ENCODE assay signal across 5 fruit fly cellular contexts in the genomic region with DNA sequence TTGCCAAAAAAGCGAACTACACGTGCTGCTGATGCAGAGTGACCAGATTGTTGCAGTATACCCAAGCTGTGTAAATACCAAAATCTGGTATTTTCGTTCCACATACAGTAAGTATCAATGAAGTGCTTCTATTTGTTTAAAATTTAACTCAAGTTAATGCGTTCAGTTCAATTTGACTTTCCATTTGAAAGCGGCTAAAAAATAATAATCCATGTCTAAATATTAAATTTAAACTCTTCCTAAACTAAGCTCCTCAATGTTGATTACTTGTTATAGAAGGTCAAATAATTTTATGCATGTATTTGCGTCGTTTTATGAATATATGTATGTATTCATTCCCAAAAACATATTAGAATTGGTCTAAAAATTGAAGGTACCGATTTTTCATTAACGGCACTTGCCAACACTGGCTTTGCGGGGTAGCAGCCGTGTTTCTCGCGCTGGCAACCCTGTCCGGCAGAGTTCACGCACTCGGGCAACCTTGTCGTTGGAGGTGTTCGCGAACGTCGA.
A peak's percentile ranks its signal among the peaks of the same experiment; 100 is the strongest.
TF ChIP-seq lines count a peak whose summit lies in the region.

A gene (minus strand): TSS at position 44 of the 510 bp plus-strand sequence.
A gene (plus strand): TSS at position 481 of the 510 bp plus-strand sequence.

TF ChIP-seq in whole organism, adult, 20 proteins besides CTCF, POLR2A, EP300 and RAD21 (continued from another document):
- TF ChIP-seq tj (GFP tag; optimal IDR thresholded peaks at IDR 0.05; lab: Kevin White, UChicago) (peak; percentile 46), Crg-1 (GFP tag; optimal IDR thresholded peaks at IDR 0.05; lab: Kevin White, UChicago) (peak; percentile 80)

TF ChIP-seq in whole organism, embryonic, 481 proteins besides CTCF, POLR2A, EP300 and RAD21 (continued from another document and continues in another):
- TF ChIP-seq Spps (tag; optimal IDR thresholded peaks at IDR 0.05; lab: Kevin White, UChicago) (no peak), CG6689 (GFP tag; IDR thresholded peaks at IDR 0.05; lab: Robert Waterston, UW) (peak; percentile 54), Doc2 (GFP tag; IDR thresholded peaks at IDR 0.05; lab: Robert Waterston, UW) (no peak), CG2875 (GFP tag; optimal IDR thresholded peaks at IDR 0.05; lab: Kevin White, UChicago) (no peak), CG1024 (GFP tag; IDR thresholded peaks at IDR 0.05; lab: Robert Waterston, UW) (no peak), jigr1 (GFP tag; IDR thresholded peaks at IDR 0.05; lab: Robert Waterston, UW) (no peak), CG17912 (GFP tag; optimal IDR thresholded peaks at IDR 0.05; lab: Kevin White, UChicago) (no peak), Eip74EF (GFP tag; optimal IDR thresholded peaks at IDR 0.05; lab: Kevin White, UChicago) (no peak), Elba2 (GFP tag; optimal IDR thresholded peaks at IDR 0.05; lab: Kevin White, UChicago) (peak; percentile 15), Ravus (GFP tag; IDR thresholded peaks at IDR 0.05; lab: Robert Waterston, UW) (no peak), CG4328 (GFP tag; optimal IDR thresholded peaks at IDR 0.05; lab: Kevin White, UChicago) (peak; percentile 47), Abd-B (GFP tag; optimal IDR thresholded peaks at IDR 0.05; lab: Kevin White, UChicago) (peak; percentile 72), CG10366 (GFP tag; IDR thresholded peaks at IDR 0.05; lab: Robert Waterston, UW) (peak; percentile 59), Taf1 (GFP tag; IDR thresholded peaks at IDR 0.05; lab: Robert Waterston, UW) (no peak), Opbp (GFP tag; IDR thresholded peaks at IDR 0.05; lab: Robert Waterston, UW; ENCODE audit: partially characterized antibody) (no peak), CG4282 (GFP tag; optimal IDR thresholded peaks at IDR 0.05; lab: Kevin White, UChicago) (peak; percentile 34), CG6854 (GFP tag; optimal IDR thresholded peaks at IDR 0.05; lab: Kevin White, UChicago) (peak; percentile 38), Trl (optimal IDR thresholded peaks at IDR 0.05; lab: Kevin White, UChicago) (no peak), Trl (GFP tag; optimal IDR thresholded peaks at IDR 0.05; lab: Kevin White, UChicago) (peak; percentile 58), Hr3 (GFP tag; optimal IDR thresholded peaks at IDR 0.05; lab: Kevin White, UChicago) (peak; percentile 76), sd (tag; optimal IDR thresholded peaks at IDR 0.05; lab: Kevin White, UChicago) (no peak), MBD-R2 (GFP tag; IDR thresholded peaks at IDR 0.05; lab: Robert Waterston, UW) (no peak; the same call in 1 of the 2 replicates), CG6175 (GFP tag; IDR thresholded peaks at IDR 0.05; lab: Robert Waterston, UW) (0 out of 3 replicates have a peak, but pooled peaks have one; percentile 25), Sry-β (GFP tag; optimal IDR thresholded peaks at IDR 0.05; lab: Kevin White, UChicago) (no peak), bsh (GFP tag; optimal IDR thresholded peaks at IDR 0.05; lab: Kevin White, UChicago) (peak in 1 of 2 experiments; percentile 65), gsb (GFP tag; IDR thresholded peaks at IDR 0.05; lab: Robert Waterston, UW) (no peak), Xrp1 (GFP tag; IDR thresholded peaks at IDR 0.05; lab: Robert Waterston, UW) (peak; percentile 56), da (GFP tag; optimal IDR thresholded peaks at IDR 0.05; lab: Kevin White, UChicago) (peak; percentile 12), CG15514 (GFP tag; optimal IDR thresholded peaks at IDR 0.05; lab: Kevin White, UChicago) (peak; percentile 54), ranshi (GFP tag; IDR thresholded peaks at IDR 0.05; lab: Robert Waterston, UW) (peak; percentile 57; the same call in 1 of the 2 replicates), tup (GFP tag; optimal IDR thresholded peaks at IDR 0.05; lab: Kevin White, UChicago) (no peak)

TF ChIP-seq in whole organism, prepupa, 60 proteins besides CTCF, POLR2A, EP300 and RAD21 (continued from another document and continues in another):
- no peak for TF ChIP-seq CG4318 (GFP tag; optimal IDR thresholded peaks at IDR 0.05; lab: Kevin White, UChicago)
- peak; percentile 75 for TF ChIP-seq CG10631 (GFP tag; optimal IDR thresholded peaks at IDR 0.05; lab: Kevin White, UChicago)
- TF ChIP-seq ss (GFP tag; optimal IDR thresholded peaks at IDR 0.05; lab: Kevin White, UChicago) = no peak
- peak; percentile 51 for TF ChIP-seq CG8319 (GFP tag; optimal IDR thresholded peaks at IDR 0.05; lab: Kevin White, UChicago)
- TF ChIP-seq fkh (GFP tag; optimal IDR thresholded peaks at IDR 0.05; lab: Kevin White, UChicago) = no peak
- peak; percentile 72 for TF ChIP-seq CG3919 (GFP tag; optimal IDR thresholded peaks at IDR 0.05; lab: Kevin White, UChicago)
- peak; percentile 77 for TF ChIP-seq Eip75B (GFP tag; optimal IDR thresholded peaks at IDR 0.05; lab: Kevin White, UChicago)
- TF ChIP-seq CG15336 (GFP tag; IDR thresholded peaks at IDR 0.05; lab: Robert Waterston, UW) = peak; percentile 74
- TF ChIP-seq CG7368 (GFP tag; optimal IDR thresholded peaks at IDR 0.05; lab: Kevin White, UChicago) = peak; percentile 19
- TF ChIP-seq vri (GFP tag; optimal IDR thresholded peaks at IDR 0.05; lab: Kevin White, UChicago) = no peak
- peak; percentile 82 for TF ChIP-seq esn (GFP tag; optimal IDR thresholded peaks at IDR 0.05; lab: Kevin White, UChicago)
- TF ChIP-seq acj6 (GFP tag; optimal IDR thresholded peaks at IDR 0.05; lab: Kevin White, UChicago) = peak; percentile 71
- peak; percentile 86 for TF ChIP-seq pdm3 (GFP tag; optimal IDR thresholded peaks at IDR 0.05; lab: Kevin White, UChicago)
- TF ChIP-seq eg (GFP tag; IDR thresholded peaks at IDR 0.05; lab: Robert Waterston, UW) = peak; percentile 64
- TF ChIP-seq CG6792 (GFP tag; optimal IDR thresholded peaks at IDR 0.05; lab: Kevin White, UChicago) = peak; percentile 70
- TF ChIP-seq Eip78C (GFP tag; lab: Kevin White, UChicago) = peak; percentile 93
- peak; percentile 65 for TF ChIP-seq CG10669 (GFP tag; optimal IDR thresholded peaks at IDR 0.05; lab: Kevin White, UChicago)
- TF ChIP-seq salr (GFP tag; optimal IDR thresholded peaks at IDR 0.05; lab: Kevin White, UChicago) = no peak
- peak; percentile 91 for TF ChIP-seq svp (GFP tag; lab: Kevin White, UChicago)
- peak; percentile 75 for TF ChIP-seq cyc (GFP tag; optimal IDR thresholded peaks at IDR 0.05; lab: Kevin White, UChicago)
- no peak for TF ChIP-seq Eip93F (GFP tag; optimal IDR thresholded peaks at IDR 0.05; lab: Kevin White, UChicago)
- no peak for TF ChIP-seq CG9139 (GFP tag; optimal IDR thresholded peaks at IDR 0.05; lab: Kevin White, UChicago)
- peak; percentile 53; the same call in 1 of the 2 replicates for TF ChIP-seq Gug (GFP tag; IDR thresholded peaks at IDR 0.05; lab: Robert Waterston, UW)
- peak; percentile 48 for TF ChIP-seq net (GFP tag; optimal IDR thresholded peaks at IDR 0.05; lab: Kevin White, UChicago)
- peak; percentile 61 for TF ChIP-seq Sox15 (GFP tag; optimal IDR thresholded peaks at IDR 0.05; lab: Kevin White, UChicago)
- TF ChIP-seq spab (GFP tag; optimal IDR thresholded peaks at IDR 0.05; lab: Kevin White, UChicago) = no peak
- no peak for TF ChIP-seq Hr4 (GFP tag; optimal IDR thresholded peaks at IDR 0.05; lab: Kevin White, UChicago)
- no peak for TF ChIP-seq CG6163 (GFP tag; IDR thresholded peaks at IDR 0.05; lab: Robert Waterston, UW)
- peak; percentile 28 for TF ChIP-seq CG1621 (tag; optimal IDR thresholded peaks at IDR 0.05; lab: Kevin White, UChicago)
- peak; percentile 60 for TF ChIP-seq Ets96B (tag; optimal IDR thresholded peaks at IDR 0.05; lab: Kevin White, UChicago)
- peak; percentile 66 for TF ChIP-seq CG11762 (GFP tag; optimal IDR thresholded peaks at IDR 0.05; lab: Kevin White, UChicago; ENCODE audit: insufficient read depth)
- peak; percentile 51 for TF ChIP-seq Lpt (GFP tag; optimal IDR thresholded peaks at IDR 0.05; lab: Kevin White, UChicago)

TF ChIP-seq in whole organism, pupa, 21 proteins besides CTCF, POLR2A, EP300 and RAD21 (continued from another document):
- no peak for TF ChIP-seq gl (tag; optimal IDR thresholded peaks at IDR 0.05; lab: Kevin White, UChicago)
- TF ChIP-seq CG34367 (tag; optimal IDR thresholded peaks at IDR 0.05; lab: Kevin White, UChicago) = peak; percentile 63
- no peak for TF ChIP-seq CG13204 (GFP tag; optimal IDR thresholded peaks at IDR 0.05; lab: Kevin White, UChicago)

TF ChIP-seq in whole organism, wandering third instar larva, 38 proteins besides CTCF, POLR2A, EP300 and RAD21 (continued from another document):
- TF ChIP-seq Abd-B (GFP tag; optimal IDR thresholded peaks at IDR 0.05; lab: Kevin White, UChicago) (no peak), h (GFP tag; optimal IDR thresholded peaks at IDR 0.05; lab: Kevin White, UChicago) (peak; percentile 77), Dfd (GFP tag; optimal IDR thresholded peaks at IDR 0.05; lab: Kevin White, UChicago) (no peak), psq (GFP tag; optimal IDR thresholded peaks at IDR 0.05; lab: Kevin White, UChicago) (peak; percentile 56), CG9705 (GFP tag; optimal IDR thresholded peaks at IDR 0.05; lab: Kevin White, UChicago) (peak; percentile 53), dmrt93B (GFP tag; optimal IDR thresholded peaks at IDR 0.05; lab: Kevin White, UChicago) (no peak), dsf (GFP tag; optimal IDR thresholded peaks at IDR 0.05; lab: Kevin White, UChicago; ENCODE audit: borderline replicate concordance) (no peak), Rel (GFP tag; optimal IDR thresholded peaks at IDR 0.05; lab: Kevin White, UChicago) (no peak), Rel (tag; optimal IDR thresholded peaks at IDR 0.05; lab: Kevin White, UChicago) (peak; percentile 26), woc (GFP tag; optimal IDR thresholded peaks at IDR 0.05; lab: Kevin White, UChicago) (peak; percentile 78), CG32264 (GFP tag; optimal IDR thresholded peaks at IDR 0.05; lab: Kevin White, UChicago) (peak; percentile 3), Vsx2 (GFP tag; optimal IDR thresholded peaks at IDR 0.05; lab: Kevin White, UChicago; ENCODE audit: partially characterized antibody) (no peak), tai (GFP tag; optimal IDR thresholded peaks at IDR 0.05; lab: Kevin White, UChicago) (no peak), Dif (GFP tag; optimal IDR thresholded peaks at IDR 0.05; lab: Kevin White, UChicago; ENCODE audit: partially characterized antibody) (no peak), N (GFP tag; optimal IDR thresholded peaks at IDR 0.05; lab: Kevin White, UChicago) (no peak), Sp1 (GFP tag; optimal IDR thresholded peaks at IDR 0.05; lab: Kevin White, UChicago) (peak; percentile 70), GATAd (GFP tag; optimal IDR thresholded peaks at IDR 0.05; lab: Kevin White, UChicago) (no peak), Myc (optimal IDR thresholded peaks at IDR 0.05; lab: Kevin White, UChicago) (peak; percentile 61)
TF ChIP-seq in whole organism, wandering third instar larva: peak in this region for 16.
